Worm (Caenorhabditis elegans) whole organism, L4/young adult: ENCODE results near the gene pxd-1.

Experiments
- dao-5 ChIP-seq: sonication (generic microtip); optimal IDR thresholded peaks from 2 replicates; lab custom pipeline; 2016; ENCODE audit warnings: missing genotype, missing genetic modification characterization, moderate library complexity, missing compliant biosample characterization
- him-1 ChIP-seq: sonication (generic microtip); optimal IDR thresholded peaks from 2 replicates; lab custom pipeline; 2016; ENCODE audit warnings: missing genotype, missing genetic modification reagents, missing genetic modification characterization, missing compliant biosample characterization

DNA sequence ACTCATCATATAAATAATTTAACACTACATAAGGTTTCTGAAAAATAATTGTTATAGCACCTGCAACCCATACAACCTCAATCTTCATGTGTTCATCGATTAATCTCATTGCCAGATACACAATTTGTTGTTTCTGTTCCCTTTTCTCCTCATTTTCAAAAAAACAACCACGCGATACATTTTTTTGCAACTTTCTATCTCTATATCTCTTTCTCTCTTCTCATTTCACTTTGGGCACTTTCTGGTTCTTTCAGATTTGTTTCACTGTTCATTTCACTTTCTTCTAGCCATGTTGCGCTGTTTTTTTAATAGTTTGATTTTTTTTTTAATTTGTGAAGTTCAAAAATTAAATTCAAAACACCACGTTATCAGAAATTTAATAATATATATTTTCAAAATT is 46.7 kb upstream of the pxd-1 start:
- no peak for TF ChIP-seq him-1 (tag; lab: Kevin White, UChicago)
- no peak for TF ChIP-seq dao-5
